Worm (Caenorhabditis elegans) whole organism, L4 larva: ENCODE data around the gene adh-1.
A peak's percentile ranks its signal among the peaks of the same experiment; 100 is the strongest.

Experiments used
- F10B5.3 ChIP-seq: sonication (generic microtip); optimal IDR thresholded peaks from 2 replicates; lab custom pipeline; 2016; ENCODE audit warnings: mild to moderate bottlenecking, missing genetic modification characterization, missing compliant biosample characterization
- F26F4.8 ChIP-seq: fragments of 200-800 bp; sonication (Bioruptor generic); conservative IDR thresholded peaks from 2 replicates; pipeline ENCODE4 v1.3.6; 2022; ENCODE audit warnings: missing genetic modification characterization, missing compliant biosample characterization
- R02D3.7 ChIP-seq: fragments of 150-350 bp; sonication (generic microtip); optimal IDR thresholded peaks from 3 replicates; lab custom pipeline; 2014; ENCODE audit warnings: missing biosample characterization, missing genetic modification characterization
- T26A8.4 ChIP-seq: fragments of 200-800 bp; sonication (Bioruptor generic); IDR thresholded peaks from 2 replicates; pipeline ENCODE4 v1.3.6; 2022; ENCODE audit warnings: missing genetic modification characterization, missing compliant biosample characterization
- Y5F2A.4 ChIP-seq: fragments of 200-800 bp; sonication (Bioruptor generic); optimal IDR thresholded peaks from 2 replicates; lab custom pipeline; 2018; ENCODE audit warnings: mild to moderate bottlenecking, missing genetic modification characterization, missing compliant biosample characterization
- Y75B8A.6 ChIP-seq: fragments of 200-800 bp; sonication (Bioruptor generic); IDR thresholded peaks from 2 replicates; pipeline ENCODE4 v1.3.6; 2022; ENCODE audit warnings: missing genetic modification reagents, missing genetic modification characterization, missing compliant biosample characterization
- ZK337.2 ChIP-seq: fragments of 200-800 bp; sonication (Bioruptor generic); IDR thresholded peaks from 2 replicates; pipeline ENCODE4 v1.3.6; 2022; ENCODE audit warnings: missing genetic modification reagents, missing genetic modification characterization, missing compliant biosample characterization
- aly-2 ChIP-seq: sonication (generic microtip); optimal IDR thresholded peaks from 2 replicates; lab custom pipeline; 2018; ENCODE audit warnings: missing biosample characterization, missing genetic modification characterization
- ama-1 ChIP-seq: fragments of 150-350 bp; optimal IDR thresholded peaks from 2 replicates; lab custom pipeline; 2014; ENCODE audit warnings: inconsistent platforms, mixed read lengths
- arid-1 ChIP-seq: fragments of 200-800 bp; sonication (Bioruptor generic); conservative IDR thresholded peaks from 2 replicates; pipeline ENCODE4 v1.3.6; 2022; ENCODE audit warnings: missing genetic modification reagents, missing genetic modification characterization, missing compliant biosample characterization
- attf-4 ChIP-seq: sonication (generic microtip); optimal IDR thresholded peaks from 3 replicates; lab custom pipeline; 2017; ENCODE audit warnings: missing biosample characterization, missing genetic modification characterization
- cey-2 ChIP-seq: sonication (generic microtip); optimal IDR thresholded peaks from 3 replicates; lab custom pipeline; 2017; ENCODE audit warnings: missing genetic modification characterization, mild to moderate bottlenecking, missing compliant biosample characterization, antibody characterized with exemption, borderline replicate concordance; ENCODE audit not compliant: insufficient read depth
- ctbp-1 ChIP-seq: fragments of 200-800 bp; sonication (Bioruptor generic); IDR thresholded peaks from 2 replicates; pipeline ENCODE4 v1.3.6; 2022; ENCODE audit warnings: missing genetic modification reagents, missing genetic modification characterization, missing compliant biosample characterization
- daf-16 ChIP-seq, 3 experiments: sonication (generic microtip); optimal IDR thresholded peaks; 2 replicates each; lab custom pipeline; 2016 to 2017; ENCODE audit warnings: missing genetic modification characterization in 3 of 3, missing genetic modification reagents in 3 of 3, mild to moderate bottlenecking in 2 of 3, missing compliant biosample characterization in 2 of 3, missing biosample characterization in 1 of 3, moderate library complexity in 1 of 3
- daf-19 ChIP-seq: fragments of 200-800 bp; sonication (Bioruptor generic); conservative IDR thresholded peaks from 2 replicates; pipeline ENCODE4 v1.3.6; 2022; ENCODE audit warnings: missing genetic modification characterization, missing compliant biosample characterization
- dpl-1 ChIP-seq: fragments of 150-350 bp; optimal IDR thresholded peaks from 2 replicates; lab custom pipeline; 2014; ENCODE audit warnings: missing biosample characterization, missing genetic modification reagents, missing genetic modification characterization
- duxl-1 ChIP-seq: sonication (generic microtip); optimal IDR thresholded peaks from 2 replicates; lab custom pipeline; 2016; ENCODE audit warnings: mild to moderate bottlenecking, missing genetic modification characterization, moderate library complexity, missing compliant biosample characterization; ENCODE audit not compliant: poor library complexity
- egl-27 ChIP-seq: sonication (generic microtip); optimal IDR thresholded peaks from 3 replicates; lab custom pipeline; 2017; ENCODE audit warnings: missing biosample characterization, missing genetic modification reagents, missing genetic modification characterization
- fos-1 ChIP-seq: fragments of 150-350 bp; optimal IDR thresholded peaks from 2 replicates; lab custom pipeline; 2014; ENCODE audit warnings: missing biosample characterization, missing genetic modification characterization
- hlh-11 ChIP-seq: fragments of 200-800 bp; sonication (Bioruptor generic); optimal IDR thresholded peaks from 2 replicates; lab custom pipeline; 2018; ENCODE audit warnings: mild to moderate bottlenecking, missing genetic modification characterization, missing compliant biosample characterization
- hlh-30 ChIP-seq: sonication (generic microtip); optimal IDR thresholded peaks from 2 replicates; lab custom pipeline; 2017; ENCODE audit warnings: antibody characterized with exemption, mild to moderate bottlenecking, missing genetic modification characterization, missing compliant biosample characterization; ENCODE audit not compliant: insufficient read depth
- hmg-1.1 ChIP-seq: fragments of 200-800 bp; sonication (Bioruptor generic); IDR thresholded peaks from 2 replicates; pipeline ENCODE4 v1.3.6; 2022; ENCODE audit warnings: missing genetic modification reagents, missing genetic modification characterization, missing compliant biosample characterization
- jun-1 ChIP-seq: fragments of 150-350 bp; optimal IDR thresholded peaks from 2 replicates; lab custom pipeline; 2014; ENCODE audit warnings: missing biosample characterization, missing genetic modification reagents, missing genetic modification characterization
- lim-7 ChIP-seq: fragments of 200-800 bp; sonication (Bioruptor generic); IDR thresholded peaks from 2 replicates; pipeline ENCODE4 v1.3.6; 2022; ENCODE audit warnings: missing genetic modification characterization, missing compliant biosample characterization
- lin-15B ChIP-seq: fragments of 150-350 bp; sonication (generic microtip); optimal IDR thresholded peaks from 3 replicates; lab custom pipeline; 2014; ENCODE audit warnings: missing biosample characterization, missing genetic modification characterization
- lin-29 ChIP-seq: fragments of 200-800 bp; sonication (Bioruptor generic); IDR thresholded peaks from 2 replicates; pipeline ENCODE4 v1.3.6; 2022; ENCODE audit warnings: missing genetic modification reagents, missing genetic modification characterization, missing compliant biosample characterization
- lsy-2 ChIP-seq, 2 experiments: fragments of 150-350 bp in 1 of 2; sonication (generic microtip) in 1 of 2; optimal IDR thresholded peaks; 2 replicates each; lab custom pipeline; 2014 to 2017; ENCODE audit warnings: missing biosample characterization in 2 of 2, missing genetic modification characterization in 2 of 2
- mdl-1 ChIP-seq, 2 experiments: fragments of 150-350 bp in 1 of 2; sonication (generic microtip) in 1 of 2; optimal IDR thresholded peaks; 2 replicates each; lab custom pipeline; 2014 to 2017; ENCODE audit warnings: missing biosample characterization in 2 of 2, missing genetic modification characterization in 2 of 2
- mdt-29 ChIP-seq: fragments of 200-800 bp; sonication (Bioruptor generic); IDR thresholded peaks from 2 replicates; pipeline ENCODE4 v1.3.6; 2022; ENCODE audit warnings: missing genetic modification reagents, missing genetic modification characterization, missing compliant biosample characterization
- mep-1 ChIP-seq: fragments of 150-350 bp; sonication (generic microtip); optimal IDR thresholded peaks from 3 replicates; lab custom pipeline; 2014; ENCODE audit warnings: missing biosample characterization, missing genetic modification characterization
- mes-2 ChIP-seq: sonication (generic microtip); optimal IDR thresholded peaks from 2 replicates; lab custom pipeline; 2016; ENCODE audit warnings: missing genotype, mild to moderate bottlenecking, missing genetic modification characterization, missing compliant biosample characterization; ENCODE audit not compliant: poor library complexity, severe bottlenecking
- mxl-3 ChIP-seq: fragments of 200-800 bp; sonication (Bioruptor generic); optimal IDR thresholded peaks from 2 replicates; lab custom pipeline; 2018; ENCODE audit warnings: mild to moderate bottlenecking, missing genetic modification characterization, missing compliant biosample characterization
- nhr-10 ChIP-seq: fragments of 150-350 bp; optimal IDR thresholded peaks from 2 replicates; lab custom pipeline; 2014; ENCODE audit warnings: missing biosample characterization, missing genetic modification characterization
- nhr-11 ChIP-seq: fragments of 150-350 bp; optimal IDR thresholded peaks from 2 replicates; lab custom pipeline; 2014; ENCODE audit warnings: missing biosample characterization, missing genetic modification characterization
- nhr-237 ChIP-seq: sonication (generic microtip); optimal IDR thresholded peaks from 2 replicates; lab custom pipeline; 2017; ENCODE audit warnings: missing biosample characterization, missing genetic modification characterization
- nhr-41 ChIP-seq: fragments of 200-800 bp; sonication (Bioruptor generic); IDR thresholded peaks from 2 replicates; pipeline ENCODE4 v1.3.6; 2022; ENCODE audit warnings: missing genetic modification reagents, missing genetic modification characterization, missing compliant biosample characterization
- nhr-42 ChIP-seq: fragments of 200-800 bp; sonication (Bioruptor generic); IDR thresholded peaks from 2 replicates; pipeline ENCODE4 v1.3.6; 2022; ENCODE audit warnings: missing genetic modification characterization, missing compliant biosample characterization
- sdz-12 ChIP-seq: fragments of 200-800 bp; sonication (Bioruptor generic); optimal IDR thresholded peaks from 2 replicates; lab custom pipeline; 2018; ENCODE audit warnings: mild to moderate bottlenecking, missing genetic modification characterization, missing compliant biosample characterization
- snpc-1.2 ChIP-seq: fragments of 200-800 bp; sonication (Bioruptor generic); IDR thresholded peaks from 2 replicates; pipeline ENCODE4 v1.3.6; 2022; ENCODE audit warnings: missing genetic modification reagents, missing genetic modification characterization, missing compliant biosample characterization
- spr-1 ChIP-seq: sonication (generic microtip); optimal IDR thresholded peaks from 2 replicates; lab custom pipeline; 2016; ENCODE audit warnings: mild to moderate bottlenecking, missing genetic modification characterization, missing compliant biosample characterization
- tra-1 ChIP-seq: fragments of 200-800 bp; sonication (Bioruptor generic); IDR thresholded peaks from 2 replicates; pipeline ENCODE4 v1.3.6; 2022; ENCODE audit warnings: missing genetic modification reagents, missing genetic modification characterization, missing compliant biosample characterization
- unc-39 ChIP-seq: sonication (generic microtip); optimal IDR thresholded peaks from 2 replicates; lab custom pipeline; 2017; ENCODE audit warnings: missing biosample characterization, missing genetic modification characterization
- unc-62 ChIP-seq, 3 experiments: fragments of 150-350 bp in 1 of 3; sonication (generic microtip); optimal IDR thresholded peaks in 2 of 3; peaks in 1 of 3; 1 replicate in 1 of 3; 2 replicates in 2 of 3; lab custom pipeline; 2014 to 2017; ENCODE audit warnings: missing biosample characterization in 3 of 3, missing genetic modification characterization in 3 of 3, missing genetic modification reagents in 3 of 3, missing genotype in 1 of 3
- zfp-2 ChIP-seq: sonication (generic microtip); optimal IDR thresholded peaks from 2 replicates; lab custom pipeline; 2016; ENCODE audit warnings: mild to moderate bottlenecking, missing genetic modification characterization, missing compliant biosample characterization

adh-1 gene

ce11 chrV:11885939-11886338 is 2.1 kb upstream of the adh-1 start (continued):
- TF ChIP-seq arid-1 (GFP tag; lab: Robert Waterston, UW) (no peak), nhr-42 (GFP tag; lab: Robert Waterston, UW) (no peak), spr-1 (tag; lab: Kevin White, UChicago) (no peak), aly-2 (tag; lab: Kevin White, UChicago) (no peak), hlh-11 (tag; lab: Kevin White, UChicago) (peak; percentile 92), ctbp-1 (no peak), snpc-1.2 (GFP tag; lab: Robert Waterston, UW) (no peak), R02D3.7 (tag; lab: Kevin White, UChicago) (no peak), duxl-1 (tag; lab: Kevin White, UChicago) (no peak), lim-7 (GFP tag; lab: Robert Waterston, UW) (no peak), lsy-2 (tag; optimal IDR thresholded peaks at IDR 0.05; lab: Kevin White, UChicago) (peak; percentile 44 to 66), mxl-3 (peak; percentile 81), nhr-10 (tag; lab: Kevin White, UChicago) (peak; percentile 73), mdt-29 (peak; percentile 75; the same call in 1 of the 2 replicates), attf-4 (tag; lab: Kevin White, UChicago) (no peak), ZK337.2 (GFP tag; lab: Robert Waterston, UW) (no peak), dpl-1 (GFP tag; lab: Kevin White, UChicago) (no peak), F26F4.8 (GFP tag; lab: Robert Waterston, UW) (no peak), daf-19 (GFP tag; lab: Robert Waterston, UW) (no peak), sdz-12 (GFP tag; lab: Kevin White, UChicago) (no peak)

- TF ChIP-seq mes-2 (tag; lab: Kevin White, UChicago) (peak; percentile 36), unc-62 (GFP tag; optimal IDR thresholded peaks at IDR 0.05 in 1 of 2; lab: Kevin White, UChicago) (peak in 1 of 2 experiments; percentile 60), unc-62 (tag; optimal IDR thresholded peaks at IDR 0.05; lab: Kevin White, UChicago) (no peak), lin-15B (tag; lab: Kevin White, UChicago) (no peak), nhr-42 (GFP tag; lab: Robert Waterston, UW) (no peak), snpc-1.2 (GFP tag; lab: Robert Waterston, UW) (no peak), fos-1 (no peak), egl-27 (tag; lab: Kevin White, UChicago) (no peak), cey-2 (tag; lab: Kevin White, UChicago) (no peak), nhr-11 (tag; lab: Kevin White, UChicago) (no peak), Y75B8A.6 (no peak), tra-1 (no peak), mdt-29 (no peak), nhr-237 (tag; lab: Kevin White, UChicago) (no peak), lin-29 (GFP tag; lab: Robert Waterston, UW) (no peak)
Observed at ce11 chrV:11888656-11889055, 608 bp downstream of the adh-1 start.

ce11 chrV:11889115-11889935 is 1.3 kb downstream of the adh-1 start:
- TF ChIP-seq mdt-29 = no peak
- peak in 1 of 2 experiments; percentile 8 for TF ChIP-seq mdl-1 (tag; optimal IDR thresholded peaks at IDR 0.05; lab: Kevin White, UChicago)
- TF ChIP-seq ama-1 (lab: Kevin White, UChicago) = peak; percentile 72
- TF ChIP-seq attf-4 (tag; lab: Kevin White, UChicago) = no peak
- no peak for TF ChIP-seq nhr-41 (GFP tag; lab: Robert Waterston, UW)
- TF ChIP-seq hlh-30 (tag; lab: Kevin White, UChicago) = no peak
- no peak for TF ChIP-seq hmg-1.1
- no peak for TF ChIP-seq aly-2 (tag; lab: Kevin White, UChicago)
- TF ChIP-seq egl-27 (tag; lab: Kevin White, UChicago) = no peak
- TF ChIP-seq zfp-2 = no peak
- TF ChIP-seq sdz-12 (GFP tag; lab: Kevin White, UChicago) = no peak
- no peak for TF ChIP-seq Y5F2A.4 (GFP tag; lab: Kevin White, UChicago)
- no peak for TF ChIP-seq jun-1 (tag; lab: Kevin White, UChicago)
- no peak for TF ChIP-seq unc-39 (tag; lab: Kevin White, UChicago)
- TF ChIP-seq F10B5.3 (tag; lab: Kevin White, UChicago) = no peak
- TF ChIP-seq nhr-10 (tag; lab: Kevin White, UChicago) = no peak
- peak; percentile 75 for TF ChIP-seq mep-1 (tag; lab: Kevin White, UChicago)
- TF ChIP-seq lsy-2 (tag; optimal IDR thresholded peaks at IDR 0.05; lab: Kevin White, UChicago) = peak; percentile 10 to 33
- 0 out of 2 replicates have a peak, but pooled peaks have one; percentile 16 for TF ChIP-seq T26A8.4
- TF ChIP-seq daf-16 (GFP tag; optimal IDR thresholded peaks at IDR 0.05; lab: Kevin White, UChicago) = peak in 1 of 2 experiments; percentile 65
- peak; percentile 54 for TF ChIP-seq daf-16 (tag; optimal IDR thresholded peaks at IDR 0.05; lab: Kevin White, UChicago)
